Fruit fly (Drosophila melanogaster) whole organism: Measurements from ENCODE around the gene CG11893.

ENCODE experiments used
- Dll ChIP-seq: fragments of >200 bp; optimal IDR thresholded peaks from 2 replicates; lab custom pipeline; 2017
- pan ChIP-seq: fragments of >200 bp; optimal IDR thresholded peaks from 2 replicates; lab custom pipeline; 2017
- psq ChIP-seq: fragments of >200 bp; optimal IDR thresholded peaks from 2 replicates; lab custom pipeline; 2017

DNA sequence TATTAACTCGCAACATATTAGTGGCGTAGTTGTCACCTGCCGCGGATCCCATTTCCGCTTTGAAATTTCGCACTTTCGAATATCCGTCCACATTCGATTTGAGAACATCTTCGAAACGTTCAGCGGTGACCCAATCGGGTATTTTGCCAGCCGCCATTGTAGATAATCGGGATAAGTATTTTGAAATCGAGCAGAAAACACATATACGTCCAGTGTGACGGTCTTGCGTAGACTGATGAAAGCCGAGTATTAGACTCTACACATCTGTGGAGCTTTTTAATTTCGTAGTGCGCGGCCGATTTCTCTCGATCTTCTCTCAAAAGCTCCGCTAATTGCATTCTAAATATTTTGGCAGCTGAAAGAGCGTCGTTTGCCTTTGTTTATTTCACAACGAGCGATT, 39.4 kb downstream of the CG11893 start, which contains the start of gene CHKov1:
- TF ChIP-seq psq (lab: Kevin White, UChicago) (no peak), pan (no peak), Dll (lab: Kevin White, UChicago) (no peak)
